Fruit fly (Drosophila melanogaster): ENCODE measurements around the gene CG4281.

DNA sequence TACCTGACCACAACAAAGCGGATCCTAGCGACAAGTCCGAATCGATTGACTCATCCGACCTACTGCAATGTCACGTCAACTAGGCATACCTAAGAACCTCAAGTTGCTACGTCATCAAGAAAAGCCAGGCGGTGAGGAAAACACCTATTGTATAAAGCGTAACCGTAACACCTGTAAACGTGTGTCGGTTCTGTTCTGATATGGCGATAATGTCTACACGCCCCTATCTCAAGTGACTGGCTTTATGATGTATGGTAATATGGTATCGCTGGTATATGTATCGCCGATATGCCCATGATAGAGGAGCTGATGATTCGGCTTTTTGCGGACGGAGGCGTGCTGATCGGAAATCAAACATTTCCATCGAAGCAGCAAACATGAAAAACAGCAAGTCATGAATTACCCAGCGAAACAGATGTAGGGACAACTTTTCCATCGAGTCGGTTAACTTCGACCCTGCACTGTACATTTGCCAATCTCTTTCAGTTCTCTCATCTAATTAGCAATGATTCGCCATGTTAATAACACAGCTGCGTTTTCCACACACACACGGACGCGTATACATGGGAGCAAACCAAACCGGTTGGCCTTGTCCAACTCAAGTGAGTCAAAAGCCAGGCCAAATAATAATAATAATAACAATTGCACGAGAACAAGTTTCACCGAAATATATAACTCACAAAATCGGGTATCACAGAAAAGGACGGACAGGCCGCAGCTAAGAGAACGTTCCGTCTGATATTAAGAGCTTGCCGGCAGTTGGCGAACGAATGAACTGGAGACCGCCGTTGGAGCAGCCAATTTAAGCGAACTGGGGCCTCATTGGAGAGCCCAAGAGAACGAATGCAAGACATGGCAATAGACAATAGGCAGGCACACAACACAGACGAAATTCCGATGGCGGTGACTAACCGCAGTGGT is 5.1 kb upstream of the CG4281 start:
- no peak for TF ChIP-seq CG13775 (GFP tag; optimal IDR thresholded peaks at IDR 0.05)
- no peak for TF ChIP-seq E2f1 (GFP tag; IDR thresholded peaks at IDR 0.05)
- no peak for TF ChIP-seq B-H2 (GFP tag; optimal IDR thresholded peaks at IDR 0.05)
- TF ChIP-seq CG12155 (GFP tag; optimal IDR thresholded peaks at IDR 0.05), result no peak
- TF ChIP-seq CG15269 (tag; optimal IDR thresholded peaks at IDR 0.05), result no peak
- no peak for TF ChIP-seq CG3726 (GFP tag; IDR thresholded peaks at IDR 0.05)
- TF ChIP-seq CG6765 (GFP tag; optimal IDR thresholded peaks at IDR 0.05), result no peak
- TF ChIP-seq pnt (GFP tag; optimal IDR thresholded peaks at IDR 0.05), result no peak
- no peak for TF ChIP-seq CG14667 (GFP tag; IDR thresholded peaks at IDR 0.05)
- no peak for TF ChIP-seq CG4730 (GFP tag; IDR thresholded peaks at IDR 0.05)
- TF ChIP-seq unpg (GFP tag; optimal IDR thresholded peaks at IDR 0.05), result no peak
- no peak for TF ChIP-seq CG32532 (GFP tag; IDR thresholded peaks at IDR 0.05)
- no peak for TF ChIP-seq MTF-1 (GFP tag; optimal IDR thresholded peaks at IDR 0.05; ENCODE audit: borderline replicate concordance)
